Worm (Caenorhabditis elegans): ENCODE data around the gene atg-10.

DNA sequence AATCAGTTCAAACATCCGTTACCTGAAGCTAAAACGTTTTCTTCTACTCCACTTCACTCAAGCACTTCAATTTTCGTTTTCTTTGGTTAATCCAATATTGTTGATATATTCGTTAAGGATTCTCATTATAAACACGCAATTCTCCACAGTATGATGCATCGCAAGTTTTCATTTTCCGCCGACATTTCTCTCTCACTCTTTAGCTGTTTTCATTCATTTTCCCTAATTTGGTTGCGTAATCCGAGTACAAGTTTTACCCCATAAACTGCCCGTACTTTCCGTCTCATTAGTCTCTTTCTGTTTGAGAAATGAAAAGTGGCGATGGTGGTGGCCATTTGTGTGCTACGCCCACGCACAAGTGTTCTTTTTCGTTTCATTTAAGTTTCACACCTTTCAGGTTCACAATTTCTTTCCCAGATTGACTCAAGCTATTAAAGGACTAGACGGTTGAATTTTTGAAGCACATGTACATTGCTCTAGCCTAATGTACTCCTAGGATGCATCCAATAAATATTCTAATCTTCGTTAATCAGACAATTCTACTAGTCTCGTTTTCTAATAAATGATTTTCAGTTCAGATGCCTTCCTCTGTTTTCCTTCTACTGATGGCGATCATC lies 32.5 kb downstream of the atg-10 start, which contains the start of gene C34C6.3:
- TF ChIP-seq unc-86 (tag; optimal IDR thresholded peaks at IDR 0.05), result no peak
- TF ChIP-seq ces-1 (GFP tag; optimal IDR thresholded peaks at IDR 0.05), result no peak
- TF ChIP-seq grh-1 (GFP tag; IDR thresholded peaks at IDR 0.05), result no peak
- no peak for TF ChIP-seq tbx-2 (tag; optimal IDR thresholded peaks at IDR 0.05)
- no peak for TF ChIP-seq fos-1 (tag; optimal IDR thresholded peaks at IDR 0.05)

Measured in whole organism, L1 larva.